Fruit fly (Drosophila melanogaster): ENCODE data around the gene RpL13A.

RpL13A gene

dm6 chr3R:5659829-5660197, 35.5 kb downstream of the RpL13A start, which contains the start of gene CG2182 (continued):
- TF ChIP-seq ci (GFP tag; IDR thresholded peaks at IDR 0.05) (no peak), CG42726 (GFP tag; IDR thresholded peaks at IDR 0.05; ENCODE audit: partially characterized antibody) (peak; percentile 80), gsb (GFP tag; IDR thresholded peaks at IDR 0.05) (no peak), zf30C (GFP tag; optimal IDR thresholded peaks at IDR 0.05) (no peak), tna (GFP tag; IDR thresholded peaks at IDR 0.05; ENCODE audit: partially characterized antibody) (peak; percentile 10), CG3995 (GFP tag; optimal IDR thresholded peaks at IDR 0.05) (peak; percentile 84), dysf (GFP tag; IDR thresholded peaks at IDR 0.05) (peak; percentile 54; the same call in 2 of the 3 replicates), Bgb (GFP tag; IDR thresholded peaks at IDR 0.05; ENCODE audit: partially characterized antibody) (peak; percentile 77), nerfin-2 (GFP tag; IDR thresholded peaks at IDR 0.05; ENCODE audit: partially characterized antibody) (peak; percentile 7), ato (GFP tag; IDR thresholded peaks at IDR 0.05; ENCODE audit: partially characterized antibody) (peak; percentile 83), CG8290 (GFP tag; optimal IDR thresholded peaks at IDR 0.05) (no peak), CG8290 (tag; optimal IDR thresholded peaks at IDR 0.05) (peak; percentile 48 to 50), Med (GFP tag) (peak; percentile 10), inv (GFP tag; IDR thresholded peaks at IDR 0.05; ENCODE audit: partially characterized antibody) (peak; percentile 62), CG7839 (tag; optimal IDR thresholded peaks at IDR 0.05) (no peak), Nf-YA (GFP tag; IDR thresholded peaks at IDR 0.05) (no peak), vnd (GFP tag; IDR thresholded peaks at IDR 0.05; ENCODE audit: partially characterized antibody) (peak; percentile 42), CG7963 (GFP tag; IDR thresholded peaks at IDR 0.05; ENCODE audit: partially characterized antibody) (peak; percentile 65; the same call in 2 of the 3 replicates), toy (GFP tag; IDR thresholded peaks at IDR 0.05) (no peak), CG1603 (tag; optimal IDR thresholded peaks at IDR 0.05) (peak; percentile 44), Poxn (GFP tag; IDR thresholded peaks at IDR 0.05) (no peak), dmrt99B (tag; optimal IDR thresholded peaks at IDR 0.05) (no peak), CG13624 (GFP tag; optimal IDR thresholded peaks at IDR 0.05) (peak; percentile 2), CG34224 (GFP tag; IDR thresholded peaks at IDR 0.05; ENCODE audit: partially characterized antibody) (peak; percentile 9), mld (GFP tag; IDR thresholded peaks at IDR 0.05; ENCODE audit: partially characterized antibody) (peak; percentile 58; the same call in 2 of the 3 replicates), CG13287 (GFP tag; IDR thresholded peaks at IDR 0.05; ENCODE audit: partially characterized antibody) (no peak), ranshi (GFP tag; IDR thresholded peaks at IDR 0.05) (no peak), CG9932 (GFP tag; IDR thresholded peaks at IDR 0.05) (peak; percentile 41; the same call in 1 of the 2 replicates), CG33557 (GFP tag; optimal IDR thresholded peaks at IDR 0.05) (peak; percentile 17), CG2120 (GFP tag; optimal IDR thresholded peaks at IDR 0.05) (peak; percentile 31), unc-4 (GFP tag; IDR thresholded peaks at IDR 0.05; ENCODE audit: partially characterized antibody) (peak; percentile 9), CG18764 (GFP tag; optimal IDR thresholded peaks at IDR 0.05) (peak; percentile 25), CG12744 (GFP tag; optimal IDR thresholded peaks at IDR 0.05) (no peak), chinmo (GFP tag; IDR thresholded peaks at IDR 0.05; ENCODE audit: partially characterized antibody) (peak; percentile 6; the same call in 1 of the 4 replicates), sna (GFP tag; IDR thresholded peaks at IDR 0.05; ENCODE audit: partially characterized antibody) (peak; percentile 12; the same call in 1 of the 2 replicates), Dad (GFP tag; optimal IDR thresholded peaks at IDR 0.05) (peak; percentile 0), CG17385 (GFP tag; optimal IDR thresholded peaks at IDR 0.05) (no peak), fru (optimal IDR thresholded peaks at IDR 0.05) (no peak), Sry-δ (GFP tag; optimal IDR thresholded peaks at IDR 0.05) (peak; percentile 53), CG6689 (GFP tag; IDR thresholded peaks at IDR 0.05) (0 out of 2 replicates have a peak, but pooled peaks have one; percentile 5), Hsf (GFP tag; optimal IDR thresholded peaks at IDR 0.05) (peak; percentile 3), CG2116 (GFP tag; optimal IDR thresholded peaks at IDR 0.05) (no peak), CG14014 (GFP tag; IDR thresholded peaks at IDR 0.05) (no peak), tio (GFP tag; optimal IDR thresholded peaks at IDR 0.05) (no peak), mam (GFP tag; optimal IDR thresholded peaks at IDR 0.05) (peak; percentile 11)

Data from whole organism, embryonic.